Worm (Caenorhabditis elegans) whole organism, mixed stage, embryonic: Measurements from ENCODE around the gene C14E2.3.

Experiments
- elt-3 ChIP-seq: fragments of 150-350 bp; optimal IDR thresholded peaks from 2 replicates; lab custom pipeline; 2014; ENCODE audit warnings: missing biosample characterization, missing genetic modification characterization
- flh-1 ChIP-seq: fragments of 200-800 bp; sonication (Bioruptor generic); optimal IDR thresholded peaks from 2 replicates; lab custom pipeline; 2018; ENCODE audit warnings: mild to moderate bottlenecking, missing genetic modification characterization, moderate library complexity, missing compliant biosample characterization
- lin-32 ChIP-seq: fragments of 200-800 bp; sonication (Bioruptor generic); optimal IDR thresholded peaks from 2 replicates; lab custom pipeline; 2018; ENCODE audit warnings: mild to moderate bottlenecking, missing genetic modification characterization, missing compliant biosample characterization
- mls-2 ChIP-seq: sonication (generic microtip); optimal IDR thresholded peaks from 2 replicates; lab custom pipeline; 2016; ENCODE audit warnings: mild to moderate bottlenecking, missing genetic modification characterization, moderate library complexity, missing compliant biosample characterization
- nhr-12 ChIP-seq: fragments of 150-350 bp; optimal IDR thresholded peaks from 2 replicates; lab custom pipeline; 2014; ENCODE audit warnings: missing biosample characterization, missing genetic modification characterization
- nhr-2 ChIP-seq: fragments of 150-350 bp; optimal IDR thresholded peaks from 2 replicates; lab custom pipeline; 2014; ENCODE audit warnings: missing biosample characterization, missing genetic modification characterization
- nhr-237 ChIP-seq: fragments of 150-350 bp; optimal IDR thresholded peaks from 2 replicates; lab custom pipeline; 2014; ENCODE audit warnings: missing biosample characterization, missing genetic modification characterization
- snpc-4 ChIP-seq: fragments of 150-350 bp; optimal IDR thresholded peaks from 2 replicates; lab custom pipeline; 2014; ENCODE audit warnings: missing biosample characterization, missing genetic modification characterization
- unc-39 ChIP-seq: fragments of 150-350 bp; optimal IDR thresholded peaks from 2 replicates; lab custom pipeline; 2014; ENCODE audit warnings: missing biosample characterization, missing genetic modification characterization
- unc-62 ChIP-seq: fragments of 150-350 bp; optimal IDR thresholded peaks from 2 replicates; lab custom pipeline; 2014; ENCODE audit warnings: missing biosample characterization, missing genetic modification reagents, missing genetic modification characterization

- TF ChIP-seq snpc-4 (tag; lab: Kevin White, UChicago) (no peak), elt-3 (tag; lab: Kevin White, UChicago) (no peak), nhr-2 (tag; lab: Kevin White, UChicago) (no peak), flh-1 (GFP tag; lab: Kevin White, UChicago) (peak; percentile 2), mls-2 (peak; percentile 59), nhr-237 (tag; lab: Kevin White, UChicago) (no peak), unc-39 (tag; lab: Kevin White, UChicago) (no peak), lin-32 (peak; percentile 66), nhr-12 (tag; lab: Kevin White, UChicago) (no peak), unc-62 (no peak)
Measured at ce11 chrX:1837703-1838102, 26.4 kb upstream of the C14E2.3 start.
